Worm (Caenorhabditis elegans) whole organism, late embryonic: Measurements from ENCODE around the gene col-138.

Experiments used
- nhr-11 ChIP-seq: fragments of 150-350 bp; optimal IDR thresholded peaks from 2 replicates; lab custom pipeline; 2014; ENCODE audit warnings: missing biosample characterization, missing genetic modification characterization
- pha-2 ChIP-seq: sonication (generic microtip); optimal IDR thresholded peaks from 2 replicates; lab custom pipeline; 2017; ENCODE audit warnings: mild to moderate bottlenecking, missing genetic modification characterization, missing compliant biosample characterization

DNA sequence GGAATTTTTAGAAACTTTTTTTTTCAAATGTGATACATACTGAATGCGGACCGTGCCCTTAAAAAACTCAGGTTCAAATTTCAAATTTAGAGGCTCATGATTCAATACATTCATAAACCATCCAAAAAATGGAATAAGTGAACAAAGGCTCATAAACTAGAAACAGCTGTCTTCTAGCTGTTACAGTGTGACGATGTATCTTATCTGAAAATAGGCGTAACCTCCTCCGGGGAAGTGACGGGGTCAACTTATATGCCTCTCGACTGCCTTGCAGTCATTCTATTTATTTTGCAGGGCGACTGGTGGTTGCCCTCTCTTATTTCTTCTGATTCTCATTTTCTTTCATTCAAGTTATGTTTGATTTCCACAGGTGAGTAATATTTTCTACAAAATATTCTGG, 32.5 kb upstream of the col-138 start, which contains the start of gene Y116A8B.1:
- TF ChIP-seq nhr-11 (tag; lab: Kevin White, UChicago), result no peak
- no peak for TF ChIP-seq pha-2 (tag; lab: Kevin White, UChicago)
